Worm (Caenorhabditis elegans) whole organism, L4 larva: ENCODE data around the gene ZK1098.12.

Experiments
- F26F4.8 ChIP-seq: fragments of 200-800 bp; sonication (Bioruptor generic); conservative IDR thresholded peaks from 2 replicates; pipeline ENCODE4 v1.3.6; 2022; ENCODE audit warnings: missing genetic modification characterization, missing compliant biosample characterization
- F49E8.2 ChIP-seq: sonication (generic microtip); optimal IDR thresholded peaks from 2 replicates; lab custom pipeline; 2016; ENCODE audit warnings: missing compliant biosample characterization, mild to moderate bottlenecking, missing genetic modification characterization, borderline replicate concordance
- R02D3.7 ChIP-seq: fragments of 150-350 bp; sonication (generic microtip); optimal IDR thresholded peaks from 3 replicates; lab custom pipeline; 2014; ENCODE audit warnings: missing biosample characterization, missing genetic modification characterization
- T26A8.4 ChIP-seq: fragments of 200-800 bp; sonication (Bioruptor generic); IDR thresholded peaks from 2 replicates; pipeline ENCODE4 v1.3.6; 2022; ENCODE audit warnings: missing genetic modification characterization, missing compliant biosample characterization
- Y105C5A.15 ChIP-seq: fragments of 200-800 bp; sonication (Bioruptor generic); IDR thresholded peaks from 2 replicates; pipeline ENCODE4 v1.3.6; 2022; ENCODE audit warnings: missing genetic modification characterization, missing compliant biosample characterization
- Y48G9A.11 ChIP-seq: fragments of 200-800 bp; sonication (Bioruptor generic); IDR thresholded peaks from 2 replicates; pipeline ENCODE4 v1.3.6; 2022; ENCODE audit warnings: missing genetic modification reagents, missing genetic modification characterization, missing compliant biosample characterization
- ZK337.2 ChIP-seq: fragments of 200-800 bp; sonication (Bioruptor generic); IDR thresholded peaks from 2 replicates; pipeline ENCODE4 v1.3.6; 2022; ENCODE audit warnings: missing genetic modification reagents, missing genetic modification characterization, missing compliant biosample characterization
- ZK546.5 ChIP-seq, 2 experiments: sonication (generic microtip); optimal IDR thresholded peaks; 2 replicates each; lab custom pipeline; 2017; ENCODE audit warnings: missing biosample characterization in 2 of 2, missing genetic modification characterization in 2 of 2
- aly-2 ChIP-seq: sonication (generic microtip); optimal IDR thresholded peaks from 2 replicates; lab custom pipeline; 2018; ENCODE audit warnings: missing biosample characterization, missing genetic modification characterization
- arid-1 ChIP-seq: fragments of 200-800 bp; sonication (Bioruptor generic); conservative IDR thresholded peaks from 2 replicates; pipeline ENCODE4 v1.3.6; 2022; ENCODE audit warnings: missing genetic modification reagents, missing genetic modification characterization, missing compliant biosample characterization
- ceh-32 ChIP-seq: sonication (generic microtip); optimal IDR thresholded peaks from 2 replicates; lab custom pipeline; 2016; ENCODE audit warnings: mild to moderate bottlenecking, missing genetic modification characterization, missing compliant biosample characterization; ENCODE audit not compliant: poor library complexity
- ceh-44 ChIP-seq: fragments of 200-800 bp; sonication (Bioruptor generic); IDR thresholded peaks from 2 replicates; pipeline ENCODE4 v1.3.6; 2022; ENCODE audit warnings: missing genetic modification reagents, missing genetic modification characterization, missing compliant biosample characterization
- ceh-62 ChIP-seq: sonication (generic microtip); optimal IDR thresholded peaks from 2 replicates; lab custom pipeline; 2017; ENCODE audit warnings: missing biosample characterization, missing genetic modification characterization
- ceh-82 ChIP-seq: sonication (generic microtip); optimal IDR thresholded peaks from 2 replicates; lab custom pipeline; 2017; ENCODE audit warnings: missing biosample characterization, missing genetic modification characterization
- ctbp-1 ChIP-seq: fragments of 200-800 bp; sonication (Bioruptor generic); IDR thresholded peaks from 2 replicates; pipeline ENCODE4 v1.3.6; 2022; ENCODE audit warnings: missing genetic modification reagents, missing genetic modification characterization, missing compliant biosample characterization
- daf-12 ChIP-seq: fragments of 150-350 bp; optimal IDR thresholded peaks from 2 replicates; lab custom pipeline; 2014; ENCODE audit warnings: missing biosample characterization, missing genetic modification reagents, missing genetic modification characterization
- daf-16 ChIP-seq, 3 experiments: sonication (generic microtip); optimal IDR thresholded peaks; 2 replicates each; lab custom pipeline; 2016 to 2017; ENCODE audit warnings: missing genetic modification characterization in 3 of 3, missing genetic modification reagents in 3 of 3, mild to moderate bottlenecking in 2 of 3, missing compliant biosample characterization in 2 of 3, missing biosample characterization in 1 of 3, moderate library complexity in 1 of 3
- dmd-8 ChIP-seq: fragments of 200-800 bp; sonication (Bioruptor generic); IDR thresholded peaks from 2 replicates; pipeline ENCODE4 v1.3.6; 2022; ENCODE audit warnings: missing genetic modification characterization, missing compliant biosample characterization
- dmd-9 ChIP-seq: fragments of 200-800 bp; sonication (Bioruptor generic); IDR thresholded peaks from 2 replicates; pipeline ENCODE4 v1.3.6; 2022; ENCODE audit warnings: missing genetic modification reagents, missing genetic modification characterization, missing compliant biosample characterization
- dpl-1 ChIP-seq: fragments of 150-350 bp; optimal IDR thresholded peaks from 2 replicates; lab custom pipeline; 2014; ENCODE audit warnings: missing biosample characterization, missing genetic modification reagents, missing genetic modification characterization
- egl-27 ChIP-seq: sonication (generic microtip); optimal IDR thresholded peaks from 3 replicates; lab custom pipeline; 2017; ENCODE audit warnings: missing biosample characterization, missing genetic modification reagents, missing genetic modification characterization
- egl-43 ChIP-seq: fragments of 200-800 bp; sonication (Bioruptor generic); IDR thresholded peaks from 2 replicates; pipeline ENCODE4 v1.3.6; 2022; ENCODE audit warnings: missing genetic modification reagents, missing genetic modification characterization, missing compliant biosample characterization
- jun-1 ChIP-seq: fragments of 150-350 bp; optimal IDR thresholded peaks from 2 replicates; lab custom pipeline; 2014; ENCODE audit warnings: missing biosample characterization, missing genetic modification reagents, missing genetic modification characterization
- lin-1 ChIP-seq: fragments of 200-800 bp; sonication (Bioruptor generic); IDR thresholded peaks from 2 replicates; pipeline ENCODE4 v1.3.6; 2022; ENCODE audit warnings: missing genetic modification reagents, missing genetic modification characterization, missing compliant biosample characterization
- lin-13 ChIP-seq: fragments of 150-350 bp; optimal IDR thresholded peaks from 2 replicates; lab custom pipeline; 2014; ENCODE audit warnings: missing biosample characterization, missing genetic modification reagents, missing genetic modification characterization
- lin-38 ChIP-seq: fragments of 200-800 bp; sonication (Bioruptor generic); IDR thresholded peaks from 2 replicates; pipeline ENCODE4 v1.3.6; 2022; ENCODE audit warnings: missing genetic modification reagents, missing genetic modification characterization, missing compliant biosample characterization
- lsy-2 ChIP-seq, 2 experiments: fragments of 150-350 bp in 1 of 2; sonication (generic microtip) in 1 of 2; optimal IDR thresholded peaks; 2 replicates each; lab custom pipeline; 2014 to 2017; ENCODE audit warnings: missing biosample characterization in 2 of 2, missing genetic modification characterization in 2 of 2
- mep-1 ChIP-seq: fragments of 150-350 bp; sonication (generic microtip); optimal IDR thresholded peaks from 3 replicates; lab custom pipeline; 2014; ENCODE audit warnings: missing biosample characterization, missing genetic modification characterization
- mes-2 ChIP-seq: sonication (generic microtip); optimal IDR thresholded peaks from 2 replicates; lab custom pipeline; 2016; ENCODE audit warnings: missing genotype, mild to moderate bottlenecking, missing genetic modification characterization, missing compliant biosample characterization; ENCODE audit not compliant: poor library complexity, severe bottlenecking
- mxl-3 ChIP-seq: fragments of 200-800 bp; sonication (Bioruptor generic); optimal IDR thresholded peaks from 2 replicates; lab custom pipeline; 2018; ENCODE audit warnings: mild to moderate bottlenecking, missing genetic modification characterization, missing compliant biosample characterization
- nhr-11 ChIP-seq: fragments of 150-350 bp; optimal IDR thresholded peaks from 2 replicates; lab custom pipeline; 2014; ENCODE audit warnings: missing biosample characterization, missing genetic modification characterization
- nhr-25 ChIP-seq: sonication (generic microtip); optimal IDR thresholded peaks from 2 replicates; lab custom pipeline; 2017; ENCODE audit warnings: missing genetic modification characterization, mild to moderate bottlenecking, missing compliant biosample characterization, antibody characterized with exemption, moderate library complexity, borderline replicate concordance; ENCODE audit not compliant: insufficient read depth
- nhr-28 ChIP-seq: fragments of 150-350 bp; optimal IDR thresholded peaks from 2 replicates; lab custom pipeline; 2014; ENCODE audit warnings: missing biosample characterization, missing genetic modification characterization
- nhr-41 ChIP-seq: fragments of 200-800 bp; sonication (Bioruptor generic); IDR thresholded peaks from 2 replicates; pipeline ENCODE4 v1.3.6; 2022; ENCODE audit warnings: missing genetic modification reagents, missing genetic modification characterization, missing compliant biosample characterization
- nhr-6 ChIP-seq: fragments of 150-350 bp; optimal IDR thresholded peaks from 2 replicates; lab custom pipeline; 2014; ENCODE audit warnings: missing biosample characterization, missing genetic modification characterization
- set-16 ChIP-seq: fragments of 200-800 bp; sonication (Bioruptor generic); IDR thresholded peaks from 2 replicates; pipeline ENCODE4 v1.3.6; 2022; ENCODE audit warnings: missing genetic modification reagents, missing genetic modification characterization, missing compliant biosample characterization
- skn-1 ChIP-seq: fragments of 150-350 bp; optimal IDR thresholded peaks from 2 replicates; lab custom pipeline; 2014; ENCODE audit warnings: missing biosample characterization, missing genetic modification characterization
- tag-97 ChIP-seq: fragments of 200-800 bp; sonication (Bioruptor generic); IDR thresholded peaks from 2 replicates; pipeline ENCODE4 v1.3.6; 2022; ENCODE audit warnings: missing genetic modification characterization, missing compliant biosample characterization
- zfp-3 ChIP-seq: fragments of 200-800 bp; sonication (Bioruptor generic); conservative IDR thresholded peaks from 2 replicates; pipeline ENCODE4 v1.3.6; 2022; ENCODE audit warnings: missing genetic modification reagents, missing genetic modification characterization, missing compliant biosample characterization
- zip-11 ChIP-seq: fragments of 200-800 bp; sonication (Bioruptor generic); IDR thresholded peaks from 2 replicates; pipeline ENCODE4 v1.3.6; 2022; ENCODE audit warnings: missing genetic modification characterization, missing compliant biosample characterization
- ztf-11 ChIP-seq: fragments of 150-350 bp; optimal IDR thresholded peaks from 2 replicates; lab custom pipeline; 2014; ENCODE audit warnings: missing biosample characterization, missing genetic modification characterization
- ztf-7 ChIP-seq: fragments of 150-350 bp; optimal IDR thresholded peaks from 2 replicates; lab custom pipeline; 2014; ENCODE audit warnings: missing biosample characterization, missing genetic modification characterization

ZK1098.12 gene

DNA sequence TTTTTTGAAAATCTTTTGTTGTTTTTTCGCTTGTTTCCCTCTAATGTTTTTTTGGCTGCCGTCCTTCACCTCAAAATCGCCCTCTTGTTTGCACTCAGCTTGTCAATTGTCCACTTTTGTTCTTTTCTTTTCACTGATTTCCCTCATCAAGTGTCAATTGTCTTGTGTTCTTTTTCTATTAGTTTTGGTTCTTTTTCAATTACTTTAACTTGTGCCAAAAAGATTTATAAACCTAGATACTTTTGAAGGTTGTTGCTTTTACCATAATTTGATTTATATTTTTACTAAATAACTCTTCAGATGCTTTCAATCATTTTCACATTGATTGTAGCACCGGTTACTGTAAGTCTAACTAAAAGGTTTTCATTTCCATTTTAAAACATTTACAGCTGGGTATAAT is 23.5 kb downstream of the ZK1098.12 start, which contains the start of gene C48B4.13:
C48B4.13 (plus strand) TSS at position 301 of the 400 bp plus-strand sequence.
- TF ChIP-seq ceh-44 (GFP tag; lab: Robert Waterston, UW) (no peak), ceh-32 (tag; lab: Kevin White, UChicago) (no peak)

DNA sequence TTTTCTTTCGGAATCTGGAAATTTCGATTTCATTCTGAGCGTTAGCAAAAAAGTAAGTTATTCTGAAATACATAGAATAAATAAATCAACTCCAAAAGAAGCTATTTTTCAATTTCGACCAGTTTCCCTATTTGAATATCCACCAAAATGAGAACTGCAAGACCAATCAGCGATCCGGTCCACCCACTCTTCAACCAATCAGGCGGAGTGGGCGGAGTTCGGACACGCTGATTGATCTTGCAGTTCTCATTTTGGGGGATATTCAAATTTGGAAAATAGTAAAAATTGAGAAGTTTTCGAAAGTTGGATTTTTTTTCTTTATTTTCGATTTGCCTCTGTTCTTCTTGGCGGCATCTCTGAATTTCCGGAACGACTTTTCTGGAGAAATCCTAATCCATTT is 25.9 kb downstream of the ZK1098.12 start:
- TF ChIP-seq nhr-28 (tag; lab: Kevin White, UChicago), result no peak
- no peak for TF ChIP-seq dmd-9
- no peak for TF ChIP-seq dmd-8 (GFP tag; lab: Robert Waterston, UW)
- no peak for TF ChIP-seq Y48G9A.11
- no peak for TF ChIP-seq jun-1 (tag; lab: Kevin White, UChicago)
- no peak for TF ChIP-seq zfp-3 (GFP tag; lab: Robert Waterston, UW)
- peak; percentile 85 for TF ChIP-seq dpl-1 (GFP tag; lab: Kevin White, UChicago)
- TF ChIP-seq F49E8.2 (tag; lab: Kevin White, UChicago), result no peak
- TF ChIP-seq aly-2 (tag; lab: Kevin White, UChicago), result no peak
- no peak for TF ChIP-seq ceh-62 (tag; lab: Kevin White, UChicago)
- TF ChIP-seq daf-16 (GFP tag; optimal IDR thresholded peaks at IDR 0.05; lab: Kevin White, UChicago), result no peak
- no peak for TF ChIP-seq daf-16 (tag; optimal IDR thresholded peaks at IDR 0.05; lab: Kevin White, UChicago)
- TF ChIP-seq nhr-6 (tag; lab: Kevin White, UChicago), result no peak
- no peak for TF ChIP-seq ctbp-1 (GFP tag; lab: Robert Waterston, UW)
- TF ChIP-seq nhr-25 (tag; lab: Kevin White, UChicago), result no peak
- no peak for TF ChIP-seq zip-11 (GFP tag; lab: Robert Waterston, UW)
- no peak for TF ChIP-seq ZK337.2
- TF ChIP-seq lin-1, result no peak
- no peak for TF ChIP-seq egl-27
- TF ChIP-seq F26F4.8, result no peak
- TF ChIP-seq ceh-82, result no peak
- TF ChIP-seq arid-1 (GFP tag; lab: Robert Waterston, UW), result no peak
- peak; percentile 21; the same call in 1 of the 2 replicates for TF ChIP-seq T26A8.4 (GFP tag; lab: Robert Waterston, UW)
- TF ChIP-seq lin-13 (GFP tag; lab: Kevin White, UChicago), result no peak
- no peak for TF ChIP-seq skn-1 (tag; lab: Kevin White, UChicago)
- TF ChIP-seq lsy-2 (tag; optimal IDR thresholded peaks at IDR 0.05; lab: Kevin White, UChicago), result peak in 1 of 2 experiments; percentile 54
- TF ChIP-seq Y105C5A.15 (GFP tag; lab: Robert Waterston, UW), result no peak
- TF ChIP-seq lin-38, result peak; percentile 42; the same call in 1 of the 2 replicates
- no peak for TF ChIP-seq ztf-7 (tag; lab: Kevin White, UChicago)
- no peak for TF ChIP-seq mxl-3
- TF ChIP-seq daf-12, result no peak
- TF ChIP-seq nhr-11, result no peak
- TF ChIP-seq set-16 (GFP tag; lab: Robert Waterston, UW), result no peak
- TF ChIP-seq ZK546.5 (tag; optimal IDR thresholded peaks at IDR 0.05; lab: Kevin White, UChicago), result no peak
- TF ChIP-seq ztf-11, result no peak
- no peak for TF ChIP-seq mep-1 (tag; lab: Kevin White, UChicago)
- TF ChIP-seq ceh-44 (GFP tag; lab: Robert Waterston, UW), result no peak
- no peak for TF ChIP-seq egl-43 (GFP tag; lab: Robert Waterston, UW)
- TF ChIP-seq R02D3.7 (tag; lab: Kevin White, UChicago), result no peak
- peak; percentile 13 for TF ChIP-seq mes-2
- TF ChIP-seq nhr-41 (GFP tag; lab: Robert Waterston, UW), result no peak
- no peak for TF ChIP-seq tag-97 (GFP tag; lab: Robert Waterston, UW)
